Worm (Caenorhabditis elegans) whole organism, L1 larva: ENCODE data around the gene srg-50.

Experiments used
- C04F5.9 ChIP-seq: sonication (generic microtip); optimal IDR thresholded peaks from 2 replicates; lab custom pipeline; 2016; ENCODE audit warnings: missing genetic modification characterization, missing compliant biosample characterization
- C16A3.4 ChIP-seq: fragments of 150-350 bp; optimal IDR thresholded peaks from 2 replicates; lab custom pipeline; 2014; ENCODE audit warnings: missing biosample characterization, missing genetic modification characterization
- C34B4.2 ChIP-seq: sonication (generic microtip); optimal IDR thresholded peaks from 2 replicates; lab custom pipeline; 2017; ENCODE audit warnings: mild to moderate bottlenecking, missing genetic modification characterization, missing compliant biosample characterization
- ama-1 ChIP-seq: fragments of 150-350 bp; optimal IDR thresholded peaks from 2 replicates; lab custom pipeline; 2014
- ceh-63 ChIP-seq: fragments of 200-800 bp; sonication (Bioruptor generic); optimal IDR thresholded peaks from 2 replicates; lab custom pipeline; 2018; ENCODE audit warnings: mild to moderate bottlenecking, missing genetic modification characterization, missing compliant biosample characterization
- ceh-8 ChIP-seq: fragments of 200-800 bp; sonication (Bioruptor generic); optimal IDR thresholded peaks from 2 replicates; lab custom pipeline; 2018; ENCODE audit warnings: mild to moderate bottlenecking, missing genetic modification characterization, moderate library complexity, missing compliant biosample characterization
- ceh-82 ChIP-seq, 3 experiments: fragments of 150-350 bp in 1 of 3; sonication (generic microtip) in 2 of 3; optimal IDR thresholded peaks; 2 replicates each; lab custom pipeline; 2014 to 2017; ENCODE audit warnings: missing biosample characterization in 3 of 3, missing genetic modification characterization in 3 of 3
- ces-1 ChIP-seq: fragments of 150-350 bp; optimal IDR thresholded peaks from 2 replicates; lab custom pipeline; 2014; ENCODE audit warnings: missing biosample characterization, missing genetic modification reagents, missing genetic modification characterization
- dsc-1 ChIP-seq: sonication (generic microtip); optimal IDR thresholded peaks from 2 replicates; lab custom pipeline; 2016; ENCODE audit warnings: mild to moderate bottlenecking, missing genetic modification characterization, missing compliant biosample characterization
- efl-1 ChIP-seq, 4 experiments: fragments of 150-350 bp; optimal IDR thresholded peaks in 3 of 4; peaks in 1 of 4; 1 replicate in 1 of 4; 2 replicates in 3 of 4; lab custom pipeline; 2014; ENCODE audit warnings: missing biosample characterization in 2 of 4, missing genetic modification characterization in 2 of 4, missing genetic modification reagents in 2 of 4
- elt-2 ChIP-seq: sonication (generic microtip); optimal IDR thresholded peaks from 2 replicates; lab custom pipeline; 2016; ENCODE audit warnings: missing genetic modification characterization, mild to moderate bottlenecking, inconsistent platforms, missing compliant biosample characterization, missing genetic modification reagents
- elt-3 ChIP-seq, 6 experiments: fragments of 150-350 bp in 1 of 6; sonication (generic microtip); optimal IDR thresholded peaks; 2 replicates each; lab custom pipeline; 2017 to 2018; ENCODE audit warnings: missing biosample characterization in 6 of 6, missing genetic modification characterization in 6 of 6, inconsistent platforms in 1 of 6
- ets-5 ChIP-seq: fragments of 200-800 bp; sonication (Bioruptor generic); IDR thresholded peaks from 2 replicates; pipeline ENCODE4 v1.3.6; 2022; ENCODE audit warnings: missing genetic modification characterization, missing compliant biosample characterization
- fkh-10 ChIP-seq: sonication (generic microtip); optimal IDR thresholded peaks from 2 replicates; lab custom pipeline; 2017; ENCODE audit warnings: missing biosample characterization, missing genetic modification reagents, missing genetic modification characterization
- grh-1 ChIP-seq: fragments of 200-800 bp; sonication (Bioruptor generic); IDR thresholded peaks from 2 replicates; pipeline ENCODE4 v1.3.6; 2022; ENCODE audit warnings: missing genetic modification reagents, missing genetic modification characterization, missing compliant biosample characterization
- hlh-17 ChIP-seq: fragments of 200-800 bp; sonication (Bioruptor generic); optimal IDR thresholded peaks from 2 replicates; lab custom pipeline; 2018; ENCODE audit warnings: missing genetic modification characterization, mild to moderate bottlenecking, missing compliant biosample characterization, moderate library complexity, borderline replicate concordance
- hpl-2 ChIP-seq: fragments of 150-350 bp; optimal IDR thresholded peaks from 2 replicates; lab custom pipeline; 2014; ENCODE audit warnings: missing biosample characterization, missing genetic modification reagents, missing genetic modification characterization
- irx-1 ChIP-seq: sonication (generic microtip); optimal IDR thresholded peaks from 2 replicates; lab custom pipeline; 2016; ENCODE audit warnings: missing genetic modification characterization, missing compliant biosample characterization
- isw-1 ChIP-seq: fragments of 200-800 bp; sonication (Bioruptor generic); IDR thresholded peaks from 2 replicates; pipeline ENCODE4 v1.3.6; 2022; ENCODE audit warnings: missing genetic modification characterization, missing compliant biosample characterization
- lin-13 ChIP-seq: fragments of 150-350 bp; optimal IDR thresholded peaks from 2 replicates; lab custom pipeline; 2014; ENCODE audit warnings: missing biosample characterization, missing genetic modification reagents, missing genetic modification characterization
- lin-14 ChIP-seq: fragments of 200-800 bp; sonication (Bioruptor generic); optimal IDR thresholded peaks from 2 replicates; lab custom pipeline; 2018; ENCODE audit warnings: mild to moderate bottlenecking, missing genetic modification characterization, moderate library complexity, missing compliant biosample characterization
- lin-15B ChIP-seq: fragments of 150-350 bp; sonication (generic microtip); optimal IDR thresholded peaks from 3 replicates; lab custom pipeline; 2014; ENCODE audit warnings: missing biosample characterization, missing genetic modification characterization
- lin-35 ChIP-seq, 2 experiments: fragments of 150-350 bp; optimal IDR thresholded peaks; 2 replicates each; lab custom pipeline; 2014; ENCODE audit warnings: missing biosample characterization in 2 of 2, missing genetic modification characterization in 2 of 2, missing genetic modification reagents in 2 of 2
- lin-39 ChIP-seq: fragments of 150-350 bp; optimal IDR thresholded peaks from 2 replicates; lab custom pipeline; 2014; ENCODE audit warnings: missing biosample characterization, missing genetic modification reagents, missing genetic modification characterization
- lir-3 ChIP-seq: sonication (generic microtip); optimal IDR thresholded peaks from 2 replicates; lab custom pipeline; 2016; ENCODE audit warnings: mild to moderate bottlenecking, missing genetic modification characterization, moderate library complexity, missing compliant biosample characterization; ENCODE audit not compliant: poor library complexity
- mdl-1 ChIP-seq, 2 experiments: fragments of 150-350 bp; optimal IDR thresholded peaks; 2 replicates each; lab custom pipeline; 2014 to 2017; ENCODE audit warnings: missing biosample characterization in 2 of 2, missing genetic modification characterization in 2 of 2, inconsistent platforms in 1 of 2
- mef-2 ChIP-seq: fragments of 150-350 bp; optimal IDR thresholded peaks from 2 replicates; lab custom pipeline; 2014; ENCODE audit warnings: missing biosample characterization, missing genetic modification characterization
- mep-1 ChIP-seq: fragments of 150-350 bp; optimal IDR thresholded peaks from 2 replicates; lab custom pipeline; 2014; ENCODE audit warnings: missing biosample characterization, missing genetic modification characterization
- nhr-12 ChIP-seq: sonication (generic microtip); optimal IDR thresholded peaks from 2 replicates; lab custom pipeline; 2017; ENCODE audit warnings: missing biosample characterization, missing genetic modification characterization
- nhr-19 ChIP-seq: fragments of 200-800 bp; sonication (Bioruptor generic); conservative IDR thresholded peaks from 2 replicates; pipeline ENCODE4 v1.3.6; 2022; ENCODE audit warnings: missing genetic modification characterization, missing compliant biosample characterization
- nhr-76 ChIP-seq: sonication (generic microtip); optimal IDR thresholded peaks from 2 replicates; lab custom pipeline; 2017; ENCODE audit warnings: missing biosample characterization, missing genetic modification characterization
- nhr-77 ChIP-seq: fragments of 150-350 bp; optimal IDR thresholded peaks from 2 replicates; lab custom pipeline; 2014; ENCODE audit warnings: missing biosample characterization, missing genetic modification characterization
- nhr-84 ChIP-seq: sonication (generic microtip); optimal IDR thresholded peaks from 2 replicates; lab custom pipeline; 2017; ENCODE audit warnings: missing biosample characterization, missing genetic modification characterization
- nhr-85 ChIP-seq: sonication (generic microtip); peaks from one replicate; lab custom pipeline; 2016; ENCODE audit warnings: missing genetic modification characterization, inconsistent platforms, missing compliant biosample characterization
- pqm-1 ChIP-seq: sonication (generic microtip); optimal IDR thresholded peaks from 3 replicates; lab custom pipeline; 2017; ENCODE audit warnings: missing biosample characterization, missing genetic modification characterization
- skn-1 ChIP-seq: fragments of 150-350 bp; optimal IDR thresholded peaks from 2 replicates; lab custom pipeline; 2014; ENCODE audit warnings: missing biosample characterization, missing genetic modification characterization
- sptf-1 ChIP-seq: fragments of 150-350 bp; optimal IDR thresholded peaks from 2 replicates; lab custom pipeline; 2014; ENCODE audit warnings: missing biosample characterization, missing genetic modification characterization
- sup-37 ChIP-seq: fragments of 200-800 bp; sonication (Bioruptor generic); optimal IDR thresholded peaks from 2 replicates; lab custom pipeline; 2018; ENCODE audit warnings: mild to moderate bottlenecking, missing genetic modification characterization, missing compliant biosample characterization
- swsn-7 ChIP-seq: sonication (generic microtip); optimal IDR thresholded peaks from 2 replicates; lab custom pipeline; 2016; ENCODE audit warnings: missing genetic modification characterization, missing compliant biosample characterization
- tbx-2 ChIP-seq: sonication (generic microtip); optimal IDR thresholded peaks from 2 replicates; lab custom pipeline; 2016; ENCODE audit warnings: missing genetic modification characterization, missing compliant biosample characterization
- tlp-1 ChIP-seq: fragments of 150-350 bp; optimal IDR thresholded peaks from 2 replicates; lab custom pipeline; 2014; ENCODE audit warnings: missing biosample characterization, missing genetic modification characterization
- unc-130 ChIP-seq: fragments of 150-350 bp; optimal IDR thresholded peaks from 2 replicates; lab custom pipeline; 2017; ENCODE audit warnings: missing biosample characterization, missing genetic modification characterization, inconsistent platforms
- unc-62 ChIP-seq: fragments of 150-350 bp; optimal IDR thresholded peaks from 2 replicates; lab custom pipeline; 2014; ENCODE audit warnings: missing biosample characterization, missing genetic modification reagents, missing genetic modification characterization
- unc-86 ChIP-seq: sonication (generic microtip); optimal IDR thresholded peaks from 2 replicates; lab custom pipeline; 2016; ENCODE audit warnings: missing genetic modification characterization, missing compliant biosample characterization
- unc-98 ChIP-seq: fragments of 200-800 bp; sonication (Bioruptor generic); IDR thresholded peaks from 2 replicates; pipeline ENCODE4 v1.3.6; 2022; ENCODE audit warnings: missing genetic modification characterization, missing compliant biosample characterization
- zip-4 ChIP-seq: fragments of 200-800 bp; sonication (Bioruptor generic); optimal IDR thresholded peaks from 2 replicates; lab custom pipeline; 2018; ENCODE audit warnings: mild to moderate bottlenecking, missing genetic modification characterization, moderate library complexity, missing compliant biosample characterization

The srg-50 gene

DNA sequence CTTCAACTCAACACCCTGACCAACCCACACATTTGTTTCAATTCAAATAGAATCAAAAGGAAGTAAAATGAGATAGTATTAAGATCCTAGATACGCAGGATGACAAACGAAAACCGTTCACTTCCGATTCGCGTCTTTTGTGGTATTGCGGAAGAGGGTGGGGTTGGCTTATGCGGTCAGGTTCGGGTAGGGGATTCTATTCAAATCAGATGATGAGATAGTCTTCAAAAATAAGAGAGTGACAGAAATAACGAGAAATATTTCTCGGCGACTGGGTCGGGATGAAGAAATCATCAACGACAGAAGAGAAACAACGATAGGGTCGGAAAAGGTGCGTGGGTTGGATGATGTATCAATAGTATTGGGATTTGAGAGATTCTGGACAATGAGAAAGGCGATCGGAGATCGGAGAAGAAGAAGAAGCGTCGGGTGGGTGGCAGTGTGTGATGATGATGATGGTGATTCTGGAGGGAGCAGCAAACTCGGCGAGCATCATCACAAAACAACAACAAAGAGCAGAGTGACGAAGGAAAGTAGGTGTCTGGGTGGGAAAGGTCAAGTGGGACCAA is 20.5 kb upstream of the srg-50 start (continued):
- no peak for TF ChIP-seq C04F5.9
- TF ChIP-seq zip-4 = no peak
- no peak for TF ChIP-seq C16A3.4
- no peak for TF ChIP-seq pqm-1
- TF ChIP-seq isw-1 (GFP tag; lab: Robert Waterston, UW) = no peak
- TF ChIP-seq ces-1 = no peak
- TF ChIP-seq swsn-7 = no peak
- TF ChIP-seq ceh-82 (tag; optimal IDR thresholded peaks at IDR 0.05; lab: Kevin White, UChicago) = no peak
- TF ChIP-seq skn-1 = no peak
- no peak for TF ChIP-seq ets-5
- no peak for TF ChIP-seq sup-37
- TF ChIP-seq lin-39 (tag; lab: Kevin White, UChicago) = no peak
- peak; percentile 17 for TF ChIP-seq unc-130 (tag; lab: Kevin White, UChicago)
- TF ChIP-seq lin-35 (GFP tag; optimal IDR thresholded peaks at IDR 0.05; lab: Kevin White, UChicago) = no peak
- no peak for TF ChIP-seq hpl-2 (GFP tag; lab: Kevin White, UChicago)
- TF ChIP-seq lin-15B (tag; lab: Kevin White, UChicago) = no peak
- TF ChIP-seq elt-3 (tag; optimal IDR thresholded peaks at IDR 0.05; lab: Kevin White, UChicago) = no peak
- no peak for TF ChIP-seq mef-2

DNA sequence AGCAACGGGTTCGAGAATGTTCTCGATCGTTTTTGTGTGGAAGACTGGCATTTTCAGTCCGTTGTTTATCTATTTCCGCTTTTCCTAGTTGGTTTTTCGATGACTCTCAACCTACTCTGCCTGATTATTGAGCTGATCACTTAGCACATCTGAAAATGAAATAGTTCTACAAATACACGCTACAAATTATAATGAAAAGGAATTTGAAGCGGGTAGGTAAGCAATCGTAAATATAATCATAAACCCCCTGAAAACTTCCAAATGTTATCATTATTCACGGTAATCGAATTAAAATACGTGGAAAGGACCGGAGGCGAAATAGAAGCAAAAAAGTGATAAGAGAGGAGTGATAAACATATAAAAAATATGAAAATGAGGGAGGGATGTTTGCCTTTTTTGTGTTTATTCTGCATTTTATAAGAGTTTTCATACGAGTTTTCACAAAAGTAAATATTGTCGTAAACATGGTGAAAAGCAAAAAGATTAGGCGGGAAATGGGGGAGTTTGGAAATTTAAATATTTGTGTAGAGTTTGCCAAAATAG is 19.3 kb upstream of the srg-50 start, which contains the start of gene deb-1:
Gene deb-1 (minus strand): TSS at position 51 of the 543 bp plus-strand sequence.
- peak; percentile 43 for TF ChIP-seq elt-2 (tag; lab: Kevin White, UChicago)
- TF ChIP-seq efl-1 (optimal IDR thresholded peaks at IDR 0.05; lab: Kevin White, UChicago) = no peak
- peak in 1 of 2 experiments; percentile 42 for TF ChIP-seq efl-1 (GFP tag; optimal IDR thresholded peaks at IDR 0.05 in 1 of 2; lab: Kevin White, UChicago)
- no peak for TF ChIP-seq sup-37

DNA sequence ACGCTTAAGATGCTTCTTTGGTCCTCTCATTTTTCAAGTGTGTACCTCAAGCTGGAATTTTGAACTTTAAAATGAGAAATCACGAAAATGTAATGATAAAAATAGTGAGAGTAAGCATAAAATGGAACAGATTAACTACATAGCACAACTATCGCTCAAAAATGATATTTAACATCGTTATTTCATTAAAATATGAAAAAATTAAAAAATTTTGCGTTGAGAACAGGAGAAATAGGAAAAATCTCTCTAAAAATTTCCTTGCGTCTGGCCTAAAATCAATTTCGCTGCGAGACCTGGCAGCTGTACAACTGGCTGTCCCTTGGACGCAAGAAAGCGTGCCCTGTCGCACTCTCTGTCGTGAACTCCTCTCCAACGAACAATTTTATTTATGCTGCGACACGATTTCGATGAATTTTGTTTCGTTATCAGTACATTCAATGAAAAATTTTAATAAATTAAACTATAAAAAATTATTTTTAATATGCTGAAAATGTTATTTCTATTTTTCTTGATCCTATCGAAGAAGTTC is 9.7 kb upstream of the srg-50 start, which contains the start of gene rps-4:
Gene rps-4 (minus strand): TSS at position 51 of the 529 bp plus-strand sequence.
- peak; percentile 94 for TF ChIP-seq nhr-19 (GFP tag; lab: Robert Waterston, UW)
- peak; percentile 80 for TF ChIP-seq grh-1 (GFP tag; lab: Robert Waterston, UW)
- TF ChIP-seq mep-1 (tag; lab: Kevin White, UChicago) = peak; percentile 96
- TF ChIP-seq unc-86 (tag; lab: Kevin White, UChicago) = peak; percentile 83
- peak; percentile 90 for TF ChIP-seq nhr-85 (tag; lab: Kevin White, UChicago)
- no peak for TF ChIP-seq nhr-84 (tag; lab: Kevin White, UChicago)
- peak; percentile 75 for TF ChIP-seq elt-2 (tag; lab: Kevin White, UChicago)
- TF ChIP-seq irx-1 = peak; percentile 78
- peak; percentile 74 for TF ChIP-seq ceh-8 (GFP tag; lab: Kevin White, UChicago)
- no peak for TF ChIP-seq nhr-12 (tag; lab: Kevin White, UChicago)
- peak; percentile 34; the same call in 1 of the 2 replicates for TF ChIP-seq unc-98 (GFP tag; lab: Robert Waterston, UW)
- peak; percentile 92 for TF ChIP-seq skn-1
- TF ChIP-seq elt-3 (tag; optimal IDR thresholded peaks at IDR 0.05; lab: Kevin White, UChicago) = peak in 3 of 6 experiments; percentile 24 to 95 (median 72)
- no peak for TF ChIP-seq sptf-1 (tag; lab: Kevin White, UChicago)
- peak; percentile 88 to 91 for TF ChIP-seq efl-1 (optimal IDR thresholded peaks at IDR 0.05; lab: Kevin White, UChicago)
- peak; percentile 83 to 97 for TF ChIP-seq efl-1 (GFP tag; optimal IDR thresholded peaks at IDR 0.05 in 1 of 2; lab: Kevin White, UChicago)
- no peak for TF ChIP-seq ceh-63 (GFP tag; lab: Kevin White, UChicago)
- no peak for TF ChIP-seq nhr-76 (tag; lab: Kevin White, UChicago)
- TF ChIP-seq ets-5 = no peak
- TF ChIP-seq mdl-1 (tag; optimal IDR thresholded peaks at IDR 0.05; lab: Kevin White, UChicago) = peak in 1 of 2 experiments; percentile 73
- peak; percentile 92 for TF ChIP-seq tbx-2 (tag; lab: Kevin White, UChicago)
- no peak for TF ChIP-seq unc-62
- TF ChIP-seq ama-1 (lab: Kevin White, UChicago) = peak; percentile 19
- TF ChIP-seq hpl-2 (GFP tag; lab: Kevin White, UChicago) = peak; percentile 85
- peak; percentile 96 for TF ChIP-seq lin-14 (GFP tag; lab: Kevin White, UChicago)
- no peak for TF ChIP-seq C34B4.2 (tag; lab: Kevin White, UChicago)
- TF ChIP-seq sup-37 = peak; percentile 72
- peak; percentile 90 for TF ChIP-seq isw-1 (GFP tag; lab: Robert Waterston, UW)
- TF ChIP-seq tlp-1 (tag; lab: Kevin White, UChicago) = no peak
- peak; percentile 91 to 93 for TF ChIP-seq lin-35 (GFP tag; optimal IDR thresholded peaks at IDR 0.05; lab: Kevin White, UChicago)
- TF ChIP-seq nhr-77 = peak; percentile 86
- TF ChIP-seq pqm-1 = no peak
- no peak for TF ChIP-seq hlh-17 (GFP tag; lab: Kevin White, UChicago)
- TF ChIP-seq lir-3 (tag; lab: Kevin White, UChicago) = peak; percentile 74
- peak; percentile 86 for TF ChIP-seq lin-13 (GFP tag; lab: Kevin White, UChicago)
- TF ChIP-seq dsc-1 = peak; percentile 80
- peak; percentile 66 for TF ChIP-seq fkh-10 (GFP tag; lab: Kevin White, UChicago)
